Worm (Caenorhabditis elegans): ENCODE data around the gene pph-2.

The pph-2 gene

ce11 chrIV:11913295-11913940 is 35.8 kb upstream of the pph-2 start:
- TF ChIP-seq pha-4 (GFP tag; IDR thresholded peaks at IDR 0.05) (0 out of 2 replicates have a peak, but pooled peaks have one; percentile 68), pha-4 (tag; optimal IDR thresholded peaks at IDR 0.05) (no peak), php-3 (GFP tag; IDR thresholded peaks at IDR 0.05) (peak; percentile 53), lin-13 (GFP tag; optimal IDR thresholded peaks at IDR 0.05) (peak; percentile 41), aly-2 (tag; optimal IDR thresholded peaks at IDR 0.05) (no peak), madf-5 (GFP tag; IDR thresholded peaks at IDR 0.05) (0 out of 4 replicates have a peak, but pooled peaks of 1 of the 2 experiments have one; percentile 19), lin-38 (GFP tag; IDR thresholded peaks at IDR 0.05) (peak; percentile 42), hlh-30 (tag; optimal IDR thresholded peaks at IDR 0.05; ENCODE audit: insufficient read depth) (no peak), nhr-42 (GFP tag; IDR thresholded peaks at IDR 0.05) (0 out of 2 replicates have a peak, but pooled peaks have one; percentile 6), dmd-6 (GFP tag; IDR thresholded peaks at IDR 0.05) (peak; percentile 48), T26A8.4 (GFP tag; IDR thresholded peaks at IDR 0.05) (peak; percentile 81), nhr-76 (tag; optimal IDR thresholded peaks at IDR 0.05) (no peak), nhr-10 (tag; optimal IDR thresholded peaks at IDR 0.05) (peak; percentile 20), mep-1 (tag; optimal IDR thresholded peaks at IDR 0.05) (peak; percentile 42), dve-1 (tag; optimal IDR thresholded peaks at IDR 0.05; ENCODE audit: insufficient read depth) (peak; percentile 38), mdt-29 (GFP tag; IDR thresholded peaks at IDR 0.05) (peak; percentile 73; the same call in 1 of the 2 replicates), lsy-2 (tag; optimal IDR thresholded peaks at IDR 0.05) (peak in 1 of 2 experiments; percentile 27), lir-3 (tag; optimal IDR thresholded peaks at IDR 0.05) (no peak), nhr-102 (tag; optimal IDR thresholded peaks at IDR 0.05) (peak; percentile 12), tra-1 (GFP tag; IDR thresholded peaks at IDR 0.05) (no peak), T20F7.1 (GFP tag; optimal IDR thresholded peaks at IDR 0.05) (peak; percentile 34), hlh-11 (tag; optimal IDR thresholded peaks at IDR 0.05) (peak; percentile 29), snpc-1.2 (GFP tag; IDR thresholded peaks at IDR 0.05) (0 out of 2 replicates have a peak, but pooled peaks have one; percentile 17), nhr-77 (tag; optimal IDR thresholded peaks at IDR 0.05) (peak; percentile 71), zfp-3 (GFP tag; conservative IDR thresholded peaks at IDR 0.05) (peak; percentile 99), pqm-1 (tag; optimal IDR thresholded peaks at IDR 0.05) (no peak), arid-1 (GFP tag; conservative IDR thresholded peaks at IDR 0.05) (0 out of 2 replicates have a peak, but pooled peaks have one; percentile 25), daf-16 (GFP tag; optimal IDR thresholded peaks at IDR 0.05) (no peak), daf-16 (tag; optimal IDR thresholded peaks at IDR 0.05) (peak; percentile 42), ceh-20 (GFP tag; IDR thresholded peaks at IDR 0.05) (no peak; the same call in 1 of the 2 replicates), Y75B8A.6 (GFP tag; IDR thresholded peaks at IDR 0.05) (peak; percentile 86; the same call in 1 of the 2 replicates), lin-1 (GFP tag; IDR thresholded peaks at IDR 0.05) (peak; percentile 35; the same call in 1 of the 2 replicates)

ce11 chrIV:11911723-11912122 is 34.1 kb upstream of the pph-2 start, which contains the start of gene VZK822L.2:
Gene VZK822L.2 (plus strand): TSS chrIV:11912023.
- TF ChIP-seq daf-8 (GFP tag; IDR thresholded peaks at IDR 0.05) (no peak), nhr-111 (GFP tag; optimal IDR thresholded peaks at IDR 0.05) (no peak), lim-7 (GFP tag; IDR thresholded peaks at IDR 0.05) (no peak), unc-130 (GFP tag; optimal IDR thresholded peaks at IDR 0.05) (no peak), mxl-2 (GFP tag; conservative IDR thresholded peaks at IDR 0.05) (no peak), lin-29 (GFP tag; IDR thresholded peaks at IDR 0.05) (no peak), nhr-41 (GFP tag; IDR thresholded peaks at IDR 0.05) (no peak), nhr-11 (tag; optimal IDR thresholded peaks at IDR 0.05) (no peak), dmd-6 (GFP tag; IDR thresholded peaks at IDR 0.05) (peak; percentile 33; the same call in 1 of the 2 replicates), sdz-12 (GFP tag; optimal IDR thresholded peaks at IDR 0.05) (no peak), daf-12 (tag; optimal IDR thresholded peaks at IDR 0.05) (no peak), nhr-237 (tag; optimal IDR thresholded peaks at IDR 0.05) (no peak), nhr-28 (tag; optimal IDR thresholded peaks at IDR 0.05) (peak; percentile 23), hif-1 (tag; optimal IDR thresholded peaks at IDR 0.05) (no peak), hmg-1.1 (GFP tag; IDR thresholded peaks at IDR 0.05) (no peak), ceh-28 (tag; optimal IDR thresholded peaks at IDR 0.05) (no peak), R02D3.7 (tag; optimal IDR thresholded peaks at IDR 0.05) (no peak), set-16 (GFP tag; IDR thresholded peaks at IDR 0.05) (no peak), nhr-48 (tag; optimal IDR thresholded peaks at IDR 0.05) (no peak), tra-1 (GFP tag; IDR thresholded peaks at IDR 0.05) (no peak), tag-97 (GFP tag; IDR thresholded peaks at IDR 0.05) (no peak)
